Fruit fly (Drosophila melanogaster): ENCODE measurements around the gene Ets21C.

dm6 chr2L:563314-563713, 10.6 kb upstream of the Ets21C start:
- no peak for TF ChIP-seq CTCF (optimal IDR thresholded peaks at IDR 0.05)
- TF ChIP-seq CG8478 (optimal IDR thresholded peaks at IDR 0.05): no peak
